Worm (Caenorhabditis elegans): Measurements from ENCODE around the gene damt-1.
A peak's percentile ranks its signal among the peaks of the same experiment; 100 is the strongest.

damt-1 gene

ce11 chrII:5725094-5725493, 5.1 kb downstream of the damt-1 start (continued):
- no peak for TF ChIP-seq elt-1 (tag; optimal IDR thresholded peaks at IDR 0.05)
- no peak for TF ChIP-seq R02D3.7 (tag; optimal IDR thresholded peaks at IDR 0.05)
- TF ChIP-seq mdl-1 (tag; optimal IDR thresholded peaks at IDR 0.05) = peak in 1 of 2 experiments; percentile 55
- TF ChIP-seq nhr-129 (tag; optimal IDR thresholded peaks at IDR 0.05) = peak; percentile 89
- TF ChIP-seq unc-62 (GFP tag; optimal IDR thresholded peaks at IDR 0.05) = no peak
- no peak for TF ChIP-seq skn-1 (tag; optimal IDR thresholded peaks at IDR 0.05)
- no peak for TF ChIP-seq ama-1 (optimal IDR thresholded peaks at IDR 0.05)
- no peak for TF ChIP-seq nhr-23 (tag; optimal IDR thresholded peaks at IDR 0.05)
- TF ChIP-seq nhr-11 (tag; optimal IDR thresholded peaks at IDR 0.05) = no peak
- no peak for TF ChIP-seq ceh-16 (tag; optimal IDR thresholded peaks at IDR 0.05)
- TF ChIP-seq lin-11 (tag; optimal IDR thresholded peaks at IDR 0.05) = peak; percentile 89
- TF ChIP-seq sma-3 (GFP tag; optimal IDR thresholded peaks at IDR 0.05) = no peak
- TF ChIP-seq ZK546.5 (tag; optimal IDR thresholded peaks at IDR 0.05) = no peak
- TF ChIP-seq unc-39 (tag; optimal IDR thresholded peaks at IDR 0.05) = no peak
- TF ChIP-seq Y55F3AM.14 (GFP tag; optimal IDR thresholded peaks at IDR 0.05) = peak; percentile 54
- peak; percentile 22 to 59 for TF ChIP-seq lsy-2 (tag; optimal IDR thresholded peaks at IDR 0.05)

ce11 chrII:5727707-5728106, 7.8 kb downstream of the damt-1 start, which contains the start of gene rab-3:
Gene rab-3, minus strand, starts transcription at chrII:5727853.
- TF ChIP-seq ama-1 (optimal IDR thresholded peaks at IDR 0.05) = no peak
- TF ChIP-seq nhr-6 (tag; optimal IDR thresholded peaks at IDR 0.05) = no peak
- TF ChIP-seq nhr-129 (tag; optimal IDR thresholded peaks at IDR 0.05) = no peak
- TF ChIP-seq unc-55 (GFP tag; optimal IDR thresholded peaks at IDR 0.05) = no peak
- peak; percentile 10 for TF ChIP-seq C34F6.9 (tag; optimal IDR thresholded peaks at IDR 0.05)

- TF ChIP-seq aly-2 (tag; optimal IDR thresholded peaks at IDR 0.05) (no peak), fos-1 (tag; optimal IDR thresholded peaks at IDR 0.05) (no peak), sma-9 (GFP tag; optimal IDR thresholded peaks at IDR 0.05) (no peak), sma-9 (tag; optimal IDR thresholded peaks at IDR 0.05) (no peak), crh-2 (tag; optimal IDR thresholded peaks at IDR 0.05) (no peak), nhr-25 (tag; optimal IDR thresholded peaks at IDR 0.05) (no peak), nhr-77 (tag; optimal IDR thresholded peaks at IDR 0.05) (no peak)
Measured at ce11 chrII:5730343-5731083, 10.6 kb downstream of the damt-1 start, which contains the start of the genes C18A3.7 and C18A3.11. Gene C18A3.7, minus strand, starts transcription at chrII:5730443. Gene C18A3.11, plus strand, starts transcription at chrII:5731033.

ce11 chrII:5734883-5735282, 14.9 kb downstream of the damt-1 start:
- TF ChIP-seq crh-2 (tag; optimal IDR thresholded peaks at IDR 0.05) (no peak), nhr-21 (tag; optimal IDR thresholded peaks at IDR 0.05) (no peak), nhr-12 (tag; optimal IDR thresholded peaks at IDR 0.05) (no peak), unc-62 (GFP tag; optimal IDR thresholded peaks at IDR 0.05) (no peak), ZK546.5 (tag; optimal IDR thresholded peaks at IDR 0.05) (no peak)

- TF ChIP-seq ceh-16 (tag; optimal IDR thresholded peaks at IDR 0.05) (peak; percentile 94), Y55F3AM.14 (GFP tag; optimal IDR thresholded peaks at IDR 0.05) (no peak), alr-1 (tag; optimal IDR thresholded peaks at IDR 0.05) (no peak), elt-1 (tag; optimal IDR thresholded peaks at IDR 0.05) (peak; percentile 20)
Measured at ce11 chrII:5735744-5736143, 15.8 kb downstream of the damt-1 start.

- TF ChIP-seq crh-2 (tag; optimal IDR thresholded peaks at IDR 0.05) = no peak
- no peak for TF ChIP-seq nhr-23 (tag; optimal IDR thresholded peaks at IDR 0.05)
- no peak for TF ChIP-seq R02D3.7 (tag; optimal IDR thresholded peaks at IDR 0.05)
- TF ChIP-seq sma-3 (GFP tag; optimal IDR thresholded peaks at IDR 0.05) = no peak
- no peak for TF ChIP-seq elt-3 (tag; optimal IDR thresholded peaks at IDR 0.05)
- TF ChIP-seq ceh-82 (tag; optimal IDR thresholded peaks at IDR 0.05) = no peak
- no peak for TF ChIP-seq ama-1 (optimal IDR thresholded peaks at IDR 0.05)
- TF ChIP-seq ztf-1 (GFP tag; conservative IDR thresholded peaks at IDR 0.05) = no peak
- no peak for TF ChIP-seq ceh-16 (tag; optimal IDR thresholded peaks at IDR 0.05)
- TF ChIP-seq ztf-4 (tag; optimal IDR thresholded peaks at IDR 0.05) = no peak
- no peak for TF ChIP-seq mbf-1 (tag; optimal IDR thresholded peaks at IDR 0.05)
- no peak for TF ChIP-seq dmd-4 (tag; optimal IDR thresholded peaks at IDR 0.05)
- TF ChIP-seq elt-1 (tag; optimal IDR thresholded peaks at IDR 0.05) = no peak
- TF ChIP-seq peb-1 (tag; optimal IDR thresholded peaks at IDR 0.05) = no peak
- no peak for TF ChIP-seq snpc-4 (tag; optimal IDR thresholded peaks at IDR 0.05)
- TF ChIP-seq nhr-237 (tag; optimal IDR thresholded peaks at IDR 0.05) = no peak
- no peak for TF ChIP-seq gmeb-1 (tag; optimal IDR thresholded peaks at IDR 0.05)
Measured at ce11 chrII:5736599-5736998, 16.7 kb downstream of the damt-1 start.

Measured in whole organism, L2 larva.